Worm (Caenorhabditis elegans) whole organism, late embryonic: ENCODE measurements around the gene clec-167.

Experiments
- K09A11.1 ChIP-seq: sonication (generic microtip); optimal IDR thresholded peaks from 2 replicates; lab custom pipeline; 2017; ENCODE audit warnings: antibody characterized with exemption, mild to moderate bottlenecking, missing genetic modification characterization, missing compliant biosample characterization; ENCODE audit not compliant: insufficient read depth
- T23F11.4 ChIP-seq: fragments of 200-800 bp; sonication (Bioruptor generic); optimal IDR thresholded peaks from 2 replicates; lab custom pipeline; 2018; ENCODE audit warnings: mild to moderate bottlenecking, missing genetic modification characterization, missing compliant biosample characterization
- Y22D7AL.16 ChIP-seq: sonication (generic microtip); optimal IDR thresholded peaks from 2 replicates; lab custom pipeline; 2016; ENCODE audit warnings: missing genetic modification characterization, missing compliant biosample characterization
- ahr-1 ChIP-seq: sonication (generic microtip); optimal IDR thresholded peaks from 2 replicates; lab custom pipeline; 2016; ENCODE audit warnings: missing genetic modification characterization, missing compliant biosample characterization
- ceh-14 ChIP-seq: sonication (generic microtip); optimal IDR thresholded peaks from 2 replicates; lab custom pipeline; 2016; ENCODE audit warnings: missing genotype, missing genetic modification characterization, missing compliant biosample characterization
- ceh-19 ChIP-seq: fragments of 200-800 bp; sonication (Bioruptor generic); optimal IDR thresholded peaks from 2 replicates; lab custom pipeline; 2018; ENCODE audit warnings: mild to moderate bottlenecking, missing genetic modification characterization, missing compliant biosample characterization
- ceh-2 ChIP-seq: sonication (generic microtip); optimal IDR thresholded peaks from 2 replicates; lab custom pipeline; 2016; ENCODE audit warnings: missing genotype, missing genetic modification characterization, missing compliant biosample characterization
- ceh-24 ChIP-seq: sonication (generic microtip); optimal IDR thresholded peaks from 2 replicates; lab custom pipeline; 2016; ENCODE audit warnings: mild to moderate bottlenecking, missing genetic modification characterization, missing compliant biosample characterization
- ceh-45 ChIP-seq: fragments of 200-800 bp; sonication (Bioruptor generic); IDR thresholded peaks from 2 replicates; pipeline ENCODE4 v1.3.6; 2022; ENCODE audit warnings: missing genetic modification reagents, missing genetic modification characterization, missing compliant biosample characterization
- ceh-48 ChIP-seq: sonication (generic microtip); optimal IDR thresholded peaks from 2 replicates; lab custom pipeline; 2016; ENCODE audit warnings: missing genetic modification characterization, inconsistent platforms, missing compliant biosample characterization
- ceh-9 ChIP-seq: sonication (generic microtip); optimal IDR thresholded peaks from 2 replicates; lab custom pipeline; 2016; ENCODE audit warnings: mild to moderate bottlenecking, missing genetic modification characterization, inconsistent platforms, missing compliant biosample characterization
- che-1 ChIP-seq: sonication (generic microtip); optimal IDR thresholded peaks from 2 replicates; lab custom pipeline; 2016; ENCODE audit warnings: mild to moderate bottlenecking, missing genetic modification characterization, missing compliant biosample characterization
- elt-2 ChIP-seq: sonication (generic microtip); optimal IDR thresholded peaks from 2 replicates; lab custom pipeline; 2016; ENCODE audit warnings: missing genetic modification reagents, missing genetic modification characterization, missing compliant biosample characterization
- elt-4 ChIP-seq: sonication (generic microtip); optimal IDR thresholded peaks from 2 replicates; lab custom pipeline; 2016; ENCODE audit warnings: missing genetic modification characterization, missing compliant biosample characterization
- ets-4 ChIP-seq: sonication (generic microtip); optimal IDR thresholded peaks from 2 replicates; lab custom pipeline; 2016; ENCODE audit warnings: missing genetic modification characterization, missing compliant biosample characterization
- eyg-1 ChIP-seq: sonication (generic microtip); optimal IDR thresholded peaks from 2 replicates; lab custom pipeline; 2016; ENCODE audit warnings: missing genotype, missing genetic modification characterization, missing compliant biosample characterization
- fkh-10 ChIP-seq: fragments of 150-350 bp; optimal IDR thresholded peaks from 2 replicates; lab custom pipeline; 2014; ENCODE audit warnings: missing biosample characterization, missing genetic modification reagents, missing genetic modification characterization
- gmeb-2 ChIP-seq: sonication (generic microtip); optimal IDR thresholded peaks from 2 replicates; lab custom pipeline; 2016; ENCODE audit warnings: missing genetic modification characterization, inconsistent platforms, missing compliant biosample characterization
- hlh-30 ChIP-seq: sonication (generic microtip); optimal IDR thresholded peaks from 2 replicates; lab custom pipeline; 2017; ENCODE audit warnings: antibody characterized with exemption, missing genetic modification characterization, missing compliant biosample characterization; ENCODE audit not compliant: insufficient read depth
- hlh-8 ChIP-seq: sonication (generic microtip); optimal IDR thresholded peaks from 2 replicates; lab custom pipeline; 2016; ENCODE audit warnings: missing genotype, missing genetic modification characterization, missing compliant biosample characterization
- lin-11 ChIP-seq: fragments of 200-800 bp; sonication (Bioruptor generic); optimal IDR thresholded peaks from 2 replicates; lab custom pipeline; 2018; ENCODE audit warnings: mild to moderate bottlenecking, missing genetic modification characterization, missing compliant biosample characterization
- madf-2 ChIP-seq: sonication (generic microtip); optimal IDR thresholded peaks from 2 replicates; lab custom pipeline; 2017; ENCODE audit warnings: missing genetic modification characterization, missing compliant biosample characterization
- nfya-1 ChIP-seq: sonication (generic microtip); optimal IDR thresholded peaks from 2 replicates; lab custom pipeline; 2017; ENCODE audit warnings: missing genetic modification characterization, mild to moderate bottlenecking, missing compliant biosample characterization, antibody characterized with exemption, moderate library complexity
- nhr-11 ChIP-seq: fragments of 150-350 bp; optimal IDR thresholded peaks from 2 replicates; lab custom pipeline; 2014; ENCODE audit warnings: missing biosample characterization, missing genetic modification characterization
- npax-4 ChIP-seq: sonication (generic microtip); optimal IDR thresholded peaks from 2 replicates; lab custom pipeline; 2016; ENCODE audit warnings: missing genetic modification characterization, missing compliant biosample characterization
- odd-2 ChIP-seq: sonication (generic microtip); optimal IDR thresholded peaks from 2 replicates; lab custom pipeline; 2017; ENCODE audit warnings: antibody characterized with exemption, mild to moderate bottlenecking, missing genetic modification characterization, missing compliant biosample characterization
- pat-9 ChIP-seq: fragments of 200-800 bp; sonication (Bioruptor generic); optimal IDR thresholded peaks from 2 replicates; lab custom pipeline; 2018; ENCODE audit warnings: mild to moderate bottlenecking, missing genetic modification characterization, moderate library complexity, missing compliant biosample characterization
- pha-2 ChIP-seq: sonication (generic microtip); optimal IDR thresholded peaks from 2 replicates; lab custom pipeline; 2017; ENCODE audit warnings: mild to moderate bottlenecking, missing genetic modification characterization, missing compliant biosample characterization
- pha-4 ChIP-seq: fragments of 150-350 bp; optimal IDR thresholded peaks from 2 replicates; lab custom pipeline; 2018; ENCODE audit warnings: missing biosample characterization, missing genetic modification reagents, missing genetic modification characterization
- pqm-1 ChIP-seq: sonication (generic microtip); optimal IDR thresholded peaks from 2 replicates; lab custom pipeline; 2016; ENCODE audit warnings: missing genetic modification characterization, missing compliant biosample characterization
- rnt-1 ChIP-seq: sonication (generic microtip); optimal IDR thresholded peaks from 2 replicates; lab custom pipeline; 2016; ENCODE audit warnings: missing genetic modification characterization, missing compliant biosample characterization
- sdc-2 ChIP-seq: sonication (generic microtip); optimal IDR thresholded peaks from 2 replicates; lab custom pipeline; 2016; ENCODE audit warnings: missing genotype, missing genetic modification characterization, missing compliant biosample characterization
- sox-2 ChIP-seq: fragments of 200-800 bp; sonication (Bioruptor generic); IDR thresholded peaks from 2 replicates; pipeline ENCODE4 v1.3.6; 2022; ENCODE audit warnings: missing genetic modification reagents, missing genetic modification characterization, missing compliant biosample characterization
- syd-9 ChIP-seq: sonication (generic microtip); optimal IDR thresholded peaks from 2 replicates; lab custom pipeline; 2016; ENCODE audit warnings: mild to moderate bottlenecking, missing genetic modification characterization, moderate library complexity, missing compliant biosample characterization
- tbx-2 ChIP-seq: sonication (generic microtip); optimal IDR thresholded peaks from 2 replicates; lab custom pipeline; 2016; ENCODE audit warnings: missing genetic modification characterization, missing compliant biosample characterization
- tbx-7 ChIP-seq: sonication (generic microtip); optimal IDR thresholded peaks from 2 replicates; lab custom pipeline; 2016; ENCODE audit warnings: missing genotype, missing genetic modification characterization, missing compliant biosample characterization
- unc-42 ChIP-seq: sonication (generic microtip); optimal IDR thresholded peaks from 2 replicates; lab custom pipeline; 2016; ENCODE audit warnings: missing genotype, missing genetic modification characterization, missing compliant biosample characterization
- unc-55 ChIP-seq: sonication (generic microtip); optimal IDR thresholded peaks from 2 replicates; lab custom pipeline; 2017; ENCODE audit warnings: missing biosample characterization, missing genetic modification reagents, missing genetic modification characterization
- unc-86 ChIP-seq: sonication (generic microtip); optimal IDR thresholded peaks from 2 replicates; lab custom pipeline; 2016; ENCODE audit warnings: missing genetic modification characterization, missing compliant biosample characterization
- zip-5 ChIP-seq: sonication (generic microtip); optimal IDR thresholded peaks from 2 replicates; lab custom pipeline; 2016; ENCODE audit warnings: missing genetic modification characterization, missing compliant biosample characterization

The clec-167 gene

ce11 chrIV:1211902-1212301 is 43.6 kb downstream of the clec-167 start:
- TF ChIP-seq elt-2 (tag; lab: Kevin White, UChicago) (no peak), pqm-1 (tag; lab: Kevin White, UChicago) (no peak), pha-2 (tag; lab: Kevin White, UChicago) (no peak), gmeb-2 (no peak), ceh-19 (GFP tag; lab: Kevin White, UChicago) (no peak), unc-86 (tag; lab: Kevin White, UChicago) (no peak), hlh-8 (tag; lab: Kevin White, UChicago) (no peak), ceh-45 (GFP tag; lab: Robert Waterston, UW) (no peak), sox-2 (no peak), nfya-1 (tag; lab: Kevin White, UChicago) (no peak), nhr-11 (tag; lab: Kevin White, UChicago) (no peak), ahr-1 (tag; lab: Kevin White, UChicago) (no peak), unc-42 (tag; lab: Kevin White, UChicago) (no peak), Y22D7AL.16 (tag; lab: Kevin White, UChicago) (no peak), elt-4 (tag; lab: Kevin White, UChicago) (no peak), tbx-7 (tag; lab: Kevin White, UChicago) (no peak), syd-9 (tag; lab: Kevin White, UChicago) (no peak), ceh-2 (tag; lab: Kevin White, UChicago) (no peak), che-1 (tag; lab: Kevin White, UChicago) (no peak), tbx-2 (no peak)

ce11 chrIV:1209813-1210212 is 45.7 kb downstream of the clec-167 start:
- TF ChIP-seq ceh-9 (tag; lab: Kevin White, UChicago), result no peak
- TF ChIP-seq madf-2 (tag; lab: Kevin White, UChicago), result no peak
- no peak for TF ChIP-seq hlh-30 (tag; lab: Kevin White, UChicago)
- no peak for TF ChIP-seq syd-9 (tag; lab: Kevin White, UChicago)
- no peak for TF ChIP-seq ceh-48 (tag; lab: Kevin White, UChicago)

- TF ChIP-seq T23F11.4 (GFP tag; lab: Kevin White, UChicago) (no peak), rnt-1 (no peak), hlh-30 (tag; lab: Kevin White, UChicago) (no peak), elt-4 (tag; lab: Kevin White, UChicago) (no peak), ceh-2 (tag; lab: Kevin White, UChicago) (no peak), npax-4 (tag; lab: Kevin White, UChicago) (no peak), unc-86 (tag; lab: Kevin White, UChicago) (no peak), ceh-14 (no peak), tbx-2 (no peak), sdc-2 (no peak), lin-11 (tag; lab: Kevin White, UChicago) (no peak), sox-2 (no peak), K09A11.1 (tag; lab: Kevin White, UChicago) (no peak)
Observed at ce11 chrIV:1209320-1209719, 46.2 kb downstream of the clec-167 start.

- TF ChIP-seq sox-2, result no peak
- TF ChIP-seq T23F11.4 (GFP tag; lab: Kevin White, UChicago), result no peak
- TF ChIP-seq ceh-45 (GFP tag; lab: Robert Waterston, UW), result no peak
- no peak for TF ChIP-seq rnt-1
- TF ChIP-seq pat-9 (tag; lab: Kevin White, UChicago), result no peak
- TF ChIP-seq eyg-1 (tag; lab: Kevin White, UChicago), result no peak
- TF ChIP-seq ceh-48 (tag; lab: Kevin White, UChicago), result no peak
- TF ChIP-seq Y22D7AL.16 (tag; lab: Kevin White, UChicago), result no peak
- TF ChIP-seq syd-9 (tag; lab: Kevin White, UChicago), result no peak
- TF ChIP-seq ets-4 (tag; lab: Kevin White, UChicago), result no peak
- no peak for TF ChIP-seq odd-2 (tag; lab: Kevin White, UChicago)
- no peak for TF ChIP-seq pha-4 (tag; lab: Kevin White, UChicago)
- TF ChIP-seq lin-11 (tag; lab: Kevin White, UChicago), result no peak
- no peak for TF ChIP-seq ceh-24 (tag; lab: Kevin White, UChicago)
- no peak for TF ChIP-seq pqm-1 (tag; lab: Kevin White, UChicago)
- no peak for TF ChIP-seq fkh-10
- TF ChIP-seq npax-4 (tag; lab: Kevin White, UChicago), result no peak
- TF ChIP-seq ceh-9 (tag; lab: Kevin White, UChicago), result no peak
- TF ChIP-seq unc-55, result no peak
- TF ChIP-seq zip-5 (tag; lab: Kevin White, UChicago), result no peak
Observed at ce11 chrIV:1207980-1208379, 47.6 kb downstream of the clec-167 start, which contains the start of gene dsl-1. Gene dsl-1, minus strand, starts transcription at chrIV:1208080.
